Worm (Caenorhabditis elegans) whole organism, early embryonic: ENCODE results near the gene F58F12.1.

Experiments
- ama-1 ChIP-seq: fragments of 150-350 bp; optimal IDR thresholded peaks from 2 replicates; lab custom pipeline; 2014
- ceh-13 ChIP-seq: fragments of 200-800 bp; sonication (Bioruptor generic); optimal IDR thresholded peaks from 2 replicates; lab custom pipeline; 2018; ENCODE audit warnings: mild to moderate bottlenecking, missing genetic modification characterization, missing compliant biosample characterization
- ets-7 ChIP-seq: sonication (generic microtip); optimal IDR thresholded peaks from 2 replicates; lab custom pipeline; 2016; ENCODE audit warnings: missing genotype, missing genetic modification characterization, missing compliant biosample characterization
- hmg-4 ChIP-seq: fragments of 200-800 bp; sonication (Bioruptor generic); optimal IDR thresholded peaks from 2 replicates; lab custom pipeline; 2018; ENCODE audit warnings: mild to moderate bottlenecking, missing genetic modification characterization, missing compliant biosample characterization
- tbx-37 ChIP-seq: fragments of 200-800 bp; sonication (Bioruptor generic); conservative IDR thresholded peaks from 2 replicates; pipeline ENCODE4 v1.3.6; 2022; ENCODE audit warnings: missing genetic modification reagents, missing genetic modification characterization, missing compliant biosample characterization

- no peak for TF ChIP-seq ets-7
- no peak for TF ChIP-seq tbx-37 (GFP tag; lab: Robert Waterston, UW)
- TF ChIP-seq ama-1: no peak
- no peak for TF ChIP-seq hmg-4 (GFP tag; lab: Kevin White, UChicago)
- TF ChIP-seq ceh-13 (GFP tag; lab: Kevin White, UChicago): no peak
Measured at ce11 chrII:6349968-6350367, 33.5 kb upstream of the F58F12.1 start.
